Worm (Caenorhabditis elegans): ENCODE measurements around the gene srj-23.

DNA sequence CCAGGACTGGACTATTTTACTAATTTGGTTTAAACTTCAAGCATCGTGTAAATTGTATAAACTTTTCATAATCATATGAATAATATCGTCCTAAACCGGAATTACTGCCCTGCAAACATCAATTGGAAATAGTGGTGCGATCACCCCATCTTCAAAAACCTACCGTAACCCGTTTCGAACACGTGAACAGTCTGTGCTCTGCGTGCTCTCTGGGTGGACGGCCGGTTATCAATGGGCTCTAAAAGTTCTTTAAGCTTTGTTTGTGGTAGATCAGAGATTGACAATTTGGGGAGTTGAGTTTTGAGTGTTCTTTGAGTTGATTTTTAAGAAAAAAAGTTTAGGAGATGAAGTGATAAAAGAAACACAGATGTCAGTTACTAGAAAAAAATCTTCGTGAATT is 5.2 kb downstream of the srj-23 start:
- TF ChIP-seq ztf-6 (GFP tag; IDR thresholded peaks at IDR 0.05) = no peak
- no peak for TF ChIP-seq D2030.7 (GFP tag; IDR thresholded peaks at IDR 0.05)
- TF ChIP-seq bed-1 (GFP tag; IDR thresholded peaks at IDR 0.05) = no peak
- TF ChIP-seq ztf-25 (GFP tag; IDR thresholded peaks at IDR 0.05) = no peak
- no peak for TF ChIP-seq nfya-1 (tag; optimal IDR thresholded peaks at IDR 0.05; ENCODE audit: borderline replicate concordance, insufficient read depth)
- no peak for TF ChIP-seq ceh-100 (GFP tag; IDR thresholded peaks at IDR 0.05)
- TF ChIP-seq nfya-2 (GFP tag; IDR thresholded peaks at IDR 0.05) = no peak
